Fruit fly (Drosophila melanogaster) whole organism, embryonic: ENCODE results near the gene Vti1a.

Experiments
- croc ChIP-seq: fragments of 200-800 bp; sonication (Bioruptor generic); conservative IDR thresholded peaks from 3 replicates; pipeline ENCODE4 v1.3.6; 2022; ENCODE audit warnings: missing biosample characterization, missing genetic modification characterization
- dati ChIP-seq: fragments of 200-800 bp; sonication (Bioruptor generic); IDR thresholded peaks from 2 replicates; pipeline ENCODE4 v1.3.6; 2022; ENCODE audit warnings: missing biosample characterization, missing genetic modification characterization
- phol ChIP-seq: fragments of 200-800 bp; sonication (Bioruptor generic); optimal IDR thresholded peaks from 3 replicates; lab custom pipeline; 2018; ENCODE audit warnings: missing biosample characterization, mild to moderate bottlenecking, missing genetic modification characterization, moderate library complexity
- tll ChIP-seq, 2 experiments: fragments of 200-800 bp in 1 of 2; fragments of >200 bp in 1 of 2; sonication (Bioruptor generic) in 1 of 2; optimal IDR thresholded peaks; 2 replicates each; lab custom pipeline; 2017 to 2019; ENCODE audit warnings: missing biosample characterization in 2 of 2, missing genetic modification characterization in 2 of 2, mild to moderate bottlenecking in 1 of 2, moderate library complexity in 1 of 2

- TF ChIP-seq dati (GFP tag; lab: Robert Waterston, UW) (no peak), phol (tag; lab: Kevin White, UChicago) (no peak), tll (GFP tag; optimal IDR thresholded peaks at IDR 0.05; lab: Kevin White, UChicago) (peak in 1 of 2 experiments; percentile 97), croc (GFP tag; lab: Robert Waterston, UW) (no peak)
Observed at dm6 chr3L:735315-735714, 42.6 kb upstream of the Vti1a start.
